Fruit fly (Drosophila melanogaster) whole organism, embryonic: ENCODE results near the gene eca.

Experiments
- B-H2 ChIP-seq: fragments of 200-800 bp; sonication (Bioruptor generic); optimal IDR thresholded peaks from 2 replicates; lab custom pipeline; 2018; ENCODE audit warnings: missing biosample characterization, mild to moderate bottlenecking, missing genetic modification characterization
- BEAF-32 ChIP-seq: fragments of 200-800 bp; sonication (Bioruptor generic); optimal IDR thresholded peaks from 3 replicates; lab custom pipeline; 2017; ENCODE audit warnings: missing biosample characterization, missing genetic modification characterization, mild to moderate bottlenecking, moderate library complexity, missing genetic modification reagents
- CG10462 ChIP-seq: fragments of 200-800 bp; sonication (Bioruptor generic); optimal IDR thresholded peaks from 2 replicates; lab custom pipeline; 2016; ENCODE audit warnings: missing biosample characterization, missing genetic modification characterization
- CG10654 ChIP-seq: fragments of 200-800 bp; sonication (Bioruptor generic); optimal IDR thresholded peaks from 2 replicates; lab custom pipeline; 2016; ENCODE audit warnings: missing biosample characterization, missing genetic modification characterization
- CG11696 ChIP-seq: fragments of 200-800 bp; sonication (Bioruptor generic); IDR thresholded peaks from 2 replicates; pipeline ENCODE4 v1.3.6; 2022; ENCODE audit warnings: missing biosample characterization, missing genetic modification characterization
- CG12155 ChIP-seq: fragments of 200-800 bp; sonication (Bioruptor generic); optimal IDR thresholded peaks from 3 replicates; lab custom pipeline; 2016; ENCODE audit warnings: missing biosample characterization, missing genetic modification characterization
- CG12219 ChIP-seq: fragments of 200-800 bp; sonication (Bioruptor generic); optimal IDR thresholded peaks from 3 replicates; lab custom pipeline; 2018; ENCODE audit warnings: missing biosample characterization, mild to moderate bottlenecking, missing genetic modification characterization
- CG17361 ChIP-seq: fragments of 200-800 bp; sonication (Bioruptor generic); IDR thresholded peaks from 3 replicates; pipeline ENCODE4 v1.3.6; 2022; ENCODE audit warnings: missing biosample characterization, missing genetic modification characterization
- CG17802 ChIP-seq: fragments of 200-800 bp; sonication (Bioruptor generic); optimal IDR thresholded peaks from 2 replicates; lab custom pipeline; 2018; ENCODE audit warnings: missing biosample characterization, mild to moderate bottlenecking, missing genetic modification characterization, moderate library complexity
- CG18619 ChIP-seq: fragments of 200-800 bp; sonication (Bioruptor generic); optimal IDR thresholded peaks from 3 replicates; lab custom pipeline; 2017; ENCODE audit warnings: missing biosample characterization, mild to moderate bottlenecking, missing genetic modification characterization
- CG30403 ChIP-seq: fragments of 200-800 bp; sonication (Bioruptor generic); optimal IDR thresholded peaks from 3 replicates; lab custom pipeline; 2016; ENCODE audit warnings: missing biosample characterization, missing genetic modification characterization
- CG3281 ChIP-seq: fragments of 200-800 bp; sonication (Bioruptor generic); optimal IDR thresholded peaks from 3 replicates; lab custom pipeline; 2017; ENCODE audit warnings: missing biosample characterization, mild to moderate bottlenecking, missing genetic modification characterization
- CG34224 ChIP-seq: fragments of 200-800 bp; sonication (Bioruptor generic); IDR thresholded peaks from 3 replicates; pipeline ENCODE4 v1.3.6; 2022; ENCODE audit warnings: missing biosample characterization, missing genetic modification characterization; ENCODE audit not compliant: partially characterized antibody
- CG42726 ChIP-seq: fragments of 200-800 bp; sonication (Bioruptor generic); IDR thresholded peaks from 2 replicates; pipeline ENCODE4 v1.3.6; 2022; ENCODE audit warnings: missing biosample characterization, missing genetic modification characterization; ENCODE audit not compliant: partially characterized antibody
- CG4282 ChIP-seq: fragments of 200-800 bp; sonication (Bioruptor generic); optimal IDR thresholded peaks from 2 replicates; lab custom pipeline; 2016; ENCODE audit warnings: missing biosample characterization, missing genetic modification characterization
- CG4820 ChIP-seq: fragments of 200-800 bp; sonication (Bioruptor generic); optimal IDR thresholded peaks from 3 replicates; lab custom pipeline; 2016; ENCODE audit warnings: missing biosample characterization, missing genetic modification characterization
- CG9727 ChIP-seq: fragments of 200-800 bp; sonication (Bioruptor generic); optimal IDR thresholded peaks from 3 replicates; lab custom pipeline; 2017; ENCODE audit warnings: missing biosample characterization, mild to moderate bottlenecking, missing genetic modification characterization
- CG9932 ChIP-seq: fragments of 200-800 bp; sonication (Bioruptor generic); IDR thresholded peaks from 2 replicates; pipeline ENCODE4 v1.3.6; 2022; ENCODE audit warnings: missing biosample characterization, missing genetic modification characterization
- CTCF ChIP-seq: fragments of 200-800 bp; sonication (Bioruptor generic); optimal IDR thresholded peaks from 2 replicates; lab custom pipeline; 2017; ENCODE audit warnings: missing biosample characterization, mild to moderate bottlenecking, missing genetic modification characterization, moderate library complexity
- MTF-1 ChIP-seq: fragments of 200-800 bp; sonication (Bioruptor generic); optimal IDR thresholded peaks from 2 replicates; lab custom pipeline; 2018; ENCODE audit warnings: missing biosample characterization, mild to moderate bottlenecking, missing genetic modification characterization, borderline replicate concordance
- Med ChIP-seq: fragments of 200-800 bp; sonication (Bioruptor generic); peaks from one replicate; lab custom pipeline; 2016; ENCODE audit warnings: missing biosample characterization, missing genetic modification characterization, mild to moderate bottlenecking, inconsistent platforms, moderate library complexity
- NK7.1 ChIP-seq: fragments of 200-800 bp; sonication (Bioruptor generic); optimal IDR thresholded peaks from 3 replicates; lab custom pipeline; 2016; ENCODE audit warnings: missing biosample characterization, missing genetic modification characterization
- Ptx1 ChIP-seq: fragments of 200-800 bp; sonication (Bioruptor generic); IDR thresholded peaks from 2 replicates; pipeline ENCODE4 v1.3.6; 2022; ENCODE audit warnings: missing biosample characterization, missing genetic modification characterization
- Side ChIP-seq: fragments of 200-800 bp; sonication (Bioruptor generic); optimal IDR thresholded peaks from 2 replicates; lab custom pipeline; 2016; ENCODE audit warnings: missing biosample characterization, missing genetic modification characterization
- Xrp1 ChIP-seq: fragments of 200-800 bp; sonication (Bioruptor generic); IDR thresholded peaks from 2 replicates; pipeline ENCODE4 v1.3.6; 2022; ENCODE audit warnings: missing biosample characterization, missing genetic modification characterization
- YL-1 ChIP-seq: fragments of 200-800 bp; sonication (Bioruptor generic); optimal IDR thresholded peaks from 3 replicates; lab custom pipeline; 2017; ENCODE audit warnings: missing biosample characterization, mild to moderate bottlenecking, missing genetic modification characterization
- ac ChIP-seq: fragments of 200-800 bp; sonication (Bioruptor generic); optimal IDR thresholded peaks from 3 replicates; lab custom pipeline; 2017; ENCODE audit warnings: missing biosample characterization, mild to moderate bottlenecking, missing genetic modification characterization
- aop ChIP-seq: fragments of 200-800 bp; sonication (Bioruptor generic); IDR thresholded peaks from 2 replicates; pipeline ENCODE4 v1.3.6; 2022; ENCODE audit warnings: missing biosample characterization, missing genetic modification characterization
- bsh ChIP-seq, 2 experiments: fragments of 200-800 bp; sonication (Bioruptor generic); optimal IDR thresholded peaks; 2 replicates each; lab custom pipeline; 2017 to 2018; ENCODE audit warnings: mild to moderate bottlenecking in 2 of 2, missing biosample characterization in 2 of 2, missing genetic modification characterization in 2 of 2, moderate library complexity in 1 of 2
- chif ChIP-seq, 2 experiments: fragments of 200-800 bp; sonication (Bioruptor generic); optimal IDR thresholded peaks; 3 replicates each; lab custom pipeline; 2016; ENCODE audit warnings: missing biosample characterization in 2 of 2, missing genetic modification characterization in 2 of 2
- dimm ChIP-seq: fragments of 200-800 bp; sonication (Bioruptor generic); IDR thresholded peaks from 2 replicates; pipeline ENCODE4 v1.3.6; 2022; ENCODE audit warnings: missing biosample characterization, missing genetic modification characterization
- emc ChIP-seq: fragments of 200-800 bp; sonication (Bioruptor generic); optimal IDR thresholded peaks from 2 replicates; lab custom pipeline; 2016; ENCODE audit warnings: missing biosample characterization, missing genetic modification characterization
- en ChIP-seq: fragments of 200-800 bp; sonication (Bioruptor generic); optimal IDR thresholded peaks from 2 replicates; lab custom pipeline; 2016; ENCODE audit warnings: missing biosample characterization, missing genetic modification characterization
- fd3F ChIP-seq: fragments of 200-800 bp; sonication (Bioruptor generic); optimal IDR thresholded peaks from 2 replicates; lab custom pipeline; 2018; ENCODE audit warnings: missing biosample characterization, mild to moderate bottlenecking, missing genetic modification characterization, moderate library complexity
- her ChIP-seq: fragments of 200-800 bp; sonication (Bioruptor generic); optimal IDR thresholded peaks from 2 replicates; lab custom pipeline; 2016; ENCODE audit warnings: missing biosample characterization, missing genetic modification characterization
- klu ChIP-seq: fragments of 200-800 bp; sonication (Bioruptor generic); IDR thresholded peaks from 2 replicates; pipeline ENCODE4 v1.3.6; 2022; ENCODE audit warnings: missing biosample characterization, missing genetic modification characterization
- lmd ChIP-seq: fragments of 200-800 bp; sonication (Bioruptor generic); IDR thresholded peaks from 2 replicates; pipeline ENCODE4 v1.3.6; 2022; ENCODE audit warnings: missing biosample characterization, missing genetic modification characterization
- mirr ChIP-seq: fragments of 200-800 bp; sonication (Bioruptor generic); optimal IDR thresholded peaks from 3 replicates; lab custom pipeline; 2018; ENCODE audit warnings: missing biosample characterization, mild to moderate bottlenecking, missing genetic modification characterization
- nerfin-2 ChIP-seq: fragments of 200-800 bp; sonication (Bioruptor generic); IDR thresholded peaks from 2 replicates; pipeline ENCODE4 v1.3.6; 2022; ENCODE audit warnings: missing biosample characterization, missing genetic modification characterization; ENCODE audit not compliant: partially characterized antibody
- phol ChIP-seq: fragments of 200-800 bp; sonication (Bioruptor generic); optimal IDR thresholded peaks from 3 replicates; lab custom pipeline; 2018; ENCODE audit warnings: missing biosample characterization, mild to moderate bottlenecking, missing genetic modification characterization, moderate library complexity
- pum ChIP-seq: fragments of 200-800 bp; sonication (Bioruptor generic); optimal IDR thresholded peaks from 2 replicates; lab custom pipeline; 2016; ENCODE audit warnings: missing biosample characterization, missing genetic modification characterization
- rib ChIP-seq: fragments of 200-800 bp; sonication (Bioruptor generic); IDR thresholded peaks from 2 replicates; pipeline ENCODE4 v1.3.6; 2022; ENCODE audit warnings: missing biosample characterization, missing genetic modification characterization
- run ChIP-seq: fragments of 200-800 bp; sonication (Bioruptor generic); optimal IDR thresholded peaks from 3 replicates; lab custom pipeline; 2018; ENCODE audit warnings: missing biosample characterization, mild to moderate bottlenecking, missing genetic modification characterization
- schlank ChIP-seq: fragments of 200-800 bp; sonication (Bioruptor generic); optimal IDR thresholded peaks from 2 replicates; lab custom pipeline; 2018; ENCODE audit warnings: missing biosample characterization, mild to moderate bottlenecking, missing genetic modification characterization
- sim ChIP-seq: fragments of 200-800 bp; sonication (Bioruptor generic); IDR thresholded peaks from 2 replicates; pipeline ENCODE4 v1.3.6; 2022; ENCODE audit warnings: missing biosample characterization, missing genetic modification characterization
- sna ChIP-seq: fragments of 200-800 bp; sonication (Bioruptor generic); IDR thresholded peaks from 2 replicates; pipeline ENCODE4 v1.3.6; 2022; ENCODE audit warnings: missing biosample characterization, missing genetic modification characterization; ENCODE audit not compliant: partially characterized antibody
- sr ChIP-seq: fragments of 200-800 bp; sonication (Bioruptor generic); IDR thresholded peaks from 3 replicates; pipeline ENCODE4 v1.3.6; 2022; ENCODE audit warnings: missing biosample characterization, missing genetic modification characterization
- stwl ChIP-seq: fragments of 200-800 bp; sonication (Bioruptor generic); optimal IDR thresholded peaks from 3 replicates; lab custom pipeline; 2018; ENCODE audit warnings: missing biosample characterization, mild to moderate bottlenecking, missing genetic modification characterization, moderate library complexity
- tap ChIP-seq: fragments of 200-800 bp; optimal IDR thresholded peaks from 3 replicates; lab custom pipeline; 2019; ENCODE audit warnings: missing biosample characterization, mild to moderate bottlenecking, missing genetic modification characterization, moderate library complexity
- twi ChIP-seq: fragments of 200-800 bp; optimal IDR thresholded peaks from 2 replicates; lab custom pipeline; 2019; ENCODE audit warnings: missing biosample characterization, mild to moderate bottlenecking, missing genetic modification characterization, moderate library complexity
- vfl ChIP-seq: fragments of 200-800 bp; sonication (Bioruptor generic); optimal IDR thresholded peaks from 2 replicates; lab custom pipeline; 2016; ENCODE audit warnings: missing biosample characterization, missing genetic modification characterization
- zen2 ChIP-seq: fragments of 200-800 bp; sonication (Bioruptor generic); IDR thresholded peaks from 3 replicates; pipeline ENCODE4 v1.3.6; 2022; ENCODE audit warnings: missing biosample characterization, missing genetic modification characterization; ENCODE audit not compliant: partially characterized antibody

Gene eca

dm6 chr3R:9710886-9711285 lies 25.6 kb upstream of the eca start, which contains the start of the genes trbd and dmt (continued):
- TF ChIP-seq zen2 (no peak), CG18619 (no peak), CG11696 (GFP tag; lab: Robert Waterston, UW) (no peak), CG12155 (GFP tag; lab: Kevin White, UChicago) (peak; percentile 56), pum (peak; percentile 50), CTCF (GFP tag; lab: Kevin White, UChicago) (no peak), dimm (GFP tag; lab: Robert Waterston, UW) (no peak), Med (GFP tag; lab: Kevin White, UChicago) (peak; percentile 98), CG10654 (GFP tag; lab: Kevin White, UChicago) (peak; percentile 55), lmd (GFP tag; lab: Robert Waterston, UW) (no peak), bsh (GFP tag; optimal IDR thresholded peaks at IDR 0.05; lab: Kevin White, UChicago) (no peak), rib (GFP tag; lab: Robert Waterston, UW) (no peak), ac (GFP tag; lab: Kevin White, UChicago) (no peak), en (GFP tag; lab: Kevin White, UChicago) (no peak), her (GFP tag; lab: Kevin White, UChicago) (peak; percentile 73), fd3F (GFP tag; lab: Kevin White, UChicago) (no peak), CG4820 (GFP tag; lab: Kevin White, UChicago) (peak; percentile 30), CG3281 (no peak), stwl (tag; lab: Kevin White, UChicago) (no peak), CG12219 (GFP tag; lab: Kevin White, UChicago) (no peak), CG17802 (tag; lab: Kevin White, UChicago) (no peak), NK7.1 (peak; percentile 38), sna (GFP tag; lab: Robert Waterston, UW) (no peak), CG4282 (peak; percentile 57), Side (peak; percentile 46), emc (GFP tag; lab: Kevin White, UChicago) (no peak), YL-1 (GFP tag; lab: Kevin White, UChicago) (peak; percentile 93), run (tag; lab: Kevin White, UChicago) (no peak), nerfin-2 (GFP tag; lab: Robert Waterston, UW) (no peak), CG17361 (GFP tag; lab: Robert Waterston, UW) (no peak), sim (GFP tag; lab: Robert Waterston, UW) (no peak), BEAF-32 (GFP tag; lab: Kevin White, UChicago) (peak; percentile 82), schlank (tag; lab: Kevin White, UChicago) (peak; percentile 2), tap (no peak), CG30403 (GFP tag; lab: Kevin White, UChicago) (peak; percentile 58), mirr (GFP tag; lab: Kevin White, UChicago) (no peak), klu (GFP tag; lab: Robert Waterston, UW) (no peak), phol (tag; lab: Kevin White, UChicago) (peak; percentile 99), vfl (GFP tag; lab: Kevin White, UChicago) (peak; percentile 64), Ptx1 (GFP tag; lab: Robert Waterston, UW) (no peak), CG10462 (GFP tag; lab: Kevin White, UChicago) (peak; percentile 11), Xrp1 (GFP tag; lab: Robert Waterston, UW) (no peak), CG9932 (GFP tag; lab: Robert Waterston, UW) (no peak), CG42726 (GFP tag; lab: Robert Waterston, UW) (no peak), twi (no peak), sr (GFP tag; lab: Robert Waterston, UW) (no peak), B-H2 (GFP tag; lab: Kevin White, UChicago) (no peak), MTF-1 (GFP tag; lab: Kevin White, UChicago) (no peak), aop (GFP tag; lab: Robert Waterston, UW) (no peak), CG34224 (GFP tag; lab: Robert Waterston, UW) (no peak), CG9727 (GFP tag; lab: Kevin White, UChicago) (peak; percentile 30), chif (GFP tag; optimal IDR thresholded peaks at IDR 0.05; lab: Kevin White, UChicago) (peak; percentile 3 to 54)
